ENCODE assay signal across 2 worm cellular contexts in genomic region chrIV:7112312-7112711, ce11.
TF ChIP-seq lines count a peak whose summit lies in the region.

No protein-coding gene starts in this region.

TF ChIP-seq in whole organism, L4 larva, 104 proteins besides CTCF, POLR2A, EP300 and RAD21:
- TF ChIP-seq set-16 (GFP tag; IDR thresholded peaks at IDR 0.05; lab: Robert Waterston, UW) (peak; percentile 82), egl-43 (GFP tag; IDR thresholded peaks at IDR 0.05; lab: Robert Waterston, UW) (0 out of 2 replicates have a peak, but pooled peaks have one; percentile 51)
TF ChIP-seq in whole organism, L4 larva: peak in this region for 2; not testable (repeated sequence) for 102.

TF ChIP-seq in whole organism, young adult, 124 proteins besides CTCF, POLR2A, EP300 and RAD21:
- peak; percentile 63; the same call in 1 of the 2 replicates for TF ChIP-seq egrh-3 (GFP tag; IDR thresholded peaks at IDR 0.05; lab: Robert Waterston, UW)
